Fruit fly (Drosophila melanogaster) whole organism, prepupa: Measurements from ENCODE around the gene Gnmt.

Experiments used
- CG31627 ChIP-seq: fragments of 200-800 bp; sonication (Bioruptor generic); optimal IDR thresholded peaks from 3 replicates; lab custom pipeline; 2016; ENCODE audit warnings: missing biosample characterization, missing genetic modification characterization
- CG32006 ChIP-seq: fragments of 200-800 bp; sonication (Bioruptor generic); optimal IDR thresholded peaks from 3 replicates; lab custom pipeline; 2017; ENCODE audit warnings: missing biosample characterization, mild to moderate bottlenecking, missing genetic modification characterization
- CG8632 ChIP-seq: fragments of 200-800 bp; sonication (Bioruptor generic); optimal IDR thresholded peaks from 3 replicates; lab custom pipeline; 2016; ENCODE audit warnings: missing biosample characterization, missing genetic modification characterization
- Met ChIP-seq: fragments of 200-800 bp; sonication (Bioruptor generic); optimal IDR thresholded peaks from 3 replicates; lab custom pipeline; 2016; ENCODE audit warnings: missing biosample characterization, missing genetic modification characterization
- acj6 ChIP-seq: fragments of 200-800 bp; sonication (Bioruptor generic); optimal IDR thresholded peaks from 3 replicates; lab custom pipeline; 2016; ENCODE audit warnings: missing biosample characterization, missing genetic modification characterization
- fd59A ChIP-seq: fragments of 200-800 bp; sonication (Bioruptor generic); optimal IDR thresholded peaks from 2 replicates; lab custom pipeline; 2017; ENCODE audit warnings: missing biosample characterization, mild to moderate bottlenecking, missing genetic modification characterization, missing genetic modification reagents
- net ChIP-seq: fragments of 200-800 bp; sonication (Bioruptor generic); optimal IDR thresholded peaks from 3 replicates; lab custom pipeline; 2016; ENCODE audit warnings: missing biosample characterization, missing genetic modification characterization

DNA sequence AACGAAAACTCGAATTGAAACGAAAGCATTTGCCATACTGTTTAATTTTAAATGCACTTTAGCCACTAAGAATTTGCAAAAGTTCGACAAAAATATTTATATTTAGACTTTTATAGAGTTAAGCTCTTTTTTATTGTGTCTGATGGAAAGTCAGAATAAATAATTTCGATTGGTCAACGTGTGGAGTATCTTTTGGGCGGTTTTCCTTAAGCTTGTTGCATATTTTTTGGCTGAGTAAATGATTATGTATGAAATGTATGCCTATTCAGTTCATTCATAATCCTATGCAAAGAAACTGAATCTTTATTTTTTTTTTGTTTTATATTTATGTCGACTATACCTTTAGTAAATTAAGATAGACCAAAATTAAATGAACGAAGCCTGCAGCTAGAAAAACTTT is 21.7 kb upstream of the Gnmt start:
- TF ChIP-seq Met (GFP tag; lab: Kevin White, UChicago) (no peak), CG32006 (GFP tag; lab: Kevin White, UChicago) (no peak), CG8632 (GFP tag; lab: Kevin White, UChicago) (no peak), CG31627 (no peak), net (GFP tag; lab: Kevin White, UChicago) (no peak), acj6 (GFP tag; lab: Kevin White, UChicago) (no peak), fd59A (GFP tag; lab: Kevin White, UChicago) (no peak)
